Fruit fly (Drosophila melanogaster) whole organism, embryonic: Measurements from ENCODE around the gene BckdhA.
A peak's percentile ranks its signal among the peaks of the same experiment; 100 is the strongest.

Experiments
- Atf-2 ChIP-seq: fragments of 200-800 bp; sonication (Bioruptor generic); optimal IDR thresholded peaks from 2 replicates; lab custom pipeline; 2016; ENCODE audit warnings: missing biosample characterization, missing genetic modification characterization
- B-H2 ChIP-seq: fragments of 200-800 bp; sonication (Bioruptor generic); optimal IDR thresholded peaks from 2 replicates; lab custom pipeline; 2018; ENCODE audit warnings: missing biosample characterization, mild to moderate bottlenecking, missing genetic modification characterization
- Bgb ChIP-seq: fragments of 200-800 bp; sonication (Bioruptor generic); IDR thresholded peaks from 2 replicates; pipeline ENCODE4 v1.3.6; 2022; ENCODE audit warnings: missing biosample characterization, missing genetic modification characterization; ENCODE audit not compliant: partially characterized antibody
- CG10147 ChIP-seq: fragments of 200-800 bp; sonication (Bioruptor generic); optimal IDR thresholded peaks from 2 replicates; lab custom pipeline; 2019; ENCODE audit warnings: missing biosample characterization, mild to moderate bottlenecking, missing genetic modification characterization, moderate library complexity
- CG11085 ChIP-seq: fragments of 200-800 bp; sonication (Bioruptor generic); IDR thresholded peaks from 2 replicates; pipeline ENCODE4 v1.3.6; 2022; ENCODE audit warnings: missing biosample characterization, missing genetic modification characterization
- CG12942 ChIP-seq: fragments of 200-800 bp; sonication (Bioruptor generic); optimal IDR thresholded peaks from 3 replicates; lab custom pipeline; 2016; ENCODE audit warnings: missing biosample characterization, missing genetic modification characterization
- CG14014 ChIP-seq: fragments of 200-800 bp; sonication (Bioruptor generic); IDR thresholded peaks from 2 replicates; pipeline ENCODE4 v1.3.6; 2022; ENCODE audit warnings: missing biosample characterization, missing genetic modification characterization
- CG14965 ChIP-seq: fragments of 200-800 bp; sonication (Bioruptor generic); optimal IDR thresholded peaks from 2 replicates; lab custom pipeline; 2016; ENCODE audit warnings: missing biosample characterization, missing genetic modification characterization, borderline replicate concordance
- CG15011 ChIP-seq: fragments of 200-800 bp; sonication (Bioruptor generic); optimal IDR thresholded peaks from 3 replicates; lab custom pipeline; 2018; ENCODE audit warnings: missing biosample characterization, mild to moderate bottlenecking, missing genetic modification characterization
- CG17186 ChIP-seq: fragments of 200-800 bp; sonication (Bioruptor generic); optimal IDR thresholded peaks from 3 replicates; lab custom pipeline; 2017; ENCODE audit warnings: missing biosample characterization, missing genetic modification reagents, missing genetic modification characterization
- CG30020 ChIP-seq: fragments of 200-800 bp; optimal IDR thresholded peaks from 2 replicates; lab custom pipeline; 2019; ENCODE audit warnings: missing biosample characterization, mild to moderate bottlenecking, missing genetic modification characterization, moderate library complexity
- CG3163 ChIP-seq: fragments of 200-800 bp; sonication (Bioruptor generic); optimal IDR thresholded peaks from 3 replicates; lab custom pipeline; 2016; ENCODE audit warnings: missing biosample characterization, missing genetic modification characterization
- CG32767 ChIP-seq: fragments of 200-800 bp; sonication (Bioruptor generic); IDR thresholded peaks from 2 replicates; pipeline ENCODE4 v1.3.6; 2022; ENCODE audit warnings: missing biosample characterization, missing genetic modification characterization
- CG34224 ChIP-seq: fragments of 200-800 bp; sonication (Bioruptor generic); IDR thresholded peaks from 3 replicates; pipeline ENCODE4 v1.3.6; 2022; ENCODE audit warnings: missing biosample characterization, missing genetic modification characterization; ENCODE audit not compliant: partially characterized antibody
- CG3995 ChIP-seq: fragments of 200-800 bp; sonication (Bioruptor generic); optimal IDR thresholded peaks from 3 replicates; lab custom pipeline; 2016; ENCODE audit warnings: missing biosample characterization, missing genetic modification characterization
- CG4282 ChIP-seq: fragments of 200-800 bp; sonication (Bioruptor generic); optimal IDR thresholded peaks from 2 replicates; lab custom pipeline; 2016; ENCODE audit warnings: missing biosample characterization, missing genetic modification characterization
- CG7372 ChIP-seq: fragments of 200-800 bp; sonication (Bioruptor generic); IDR thresholded peaks from 2 replicates; pipeline ENCODE4 v1.3.6; 2022; ENCODE audit warnings: missing biosample characterization, missing genetic modification characterization
- CG7928 ChIP-seq: fragments of 200-800 bp; sonication (Bioruptor generic); optimal IDR thresholded peaks from 2 replicates; lab custom pipeline; 2017; ENCODE audit warnings: missing biosample characterization, mild to moderate bottlenecking, missing genetic modification characterization
- CG8765 ChIP-seq: fragments of 200-800 bp; sonication (Bioruptor generic); IDR thresholded peaks from 2 replicates; pipeline ENCODE4 v1.3.6; 2022; ENCODE audit warnings: missing biosample characterization, missing genetic modification characterization
- CHES-1-like ChIP-seq: fragments of 200-800 bp; sonication (Bioruptor generic); optimal IDR thresholded peaks from 2 replicates; lab custom pipeline; 2016; ENCODE audit warnings: missing biosample characterization, missing genetic modification characterization
- Chrac-16 ChIP-seq: fragments of 200-800 bp; sonication (Bioruptor generic); optimal IDR thresholded peaks from 3 replicates; lab custom pipeline; 2016; ENCODE audit warnings: missing biosample characterization, missing genetic modification characterization
- Dp ChIP-seq: fragments of 200-800 bp; sonication (Bioruptor generic); optimal IDR thresholded peaks from 2 replicates; lab custom pipeline; 2018; ENCODE audit warnings: missing biosample characterization, mild to moderate bottlenecking, missing genetic modification characterization, moderate library complexity
- E2f2 ChIP-seq: fragments of 200-800 bp; sonication (Bioruptor generic); IDR thresholded peaks from 2 replicates; pipeline ENCODE4 v1.3.6; 2022; ENCODE audit warnings: missing biosample characterization, missing genetic modification characterization
- Ets65A ChIP-seq: fragments of 200-800 bp; sonication (Bioruptor generic); peaks from one replicate; lab custom pipeline; 2016; ENCODE audit warnings: missing biosample characterization, missing genetic modification characterization
- HmgZ ChIP-seq: fragments of 200-800 bp; sonication (Bioruptor generic); optimal IDR thresholded peaks from 2 replicates; lab custom pipeline; 2018; ENCODE audit warnings: missing biosample characterization, mild to moderate bottlenecking, missing genetic modification characterization
- Lhr ChIP-seq: fragments of 200-800 bp; sonication (Bioruptor generic); optimal IDR thresholded peaks from 3 replicates; lab custom pipeline; 2017; ENCODE audit warnings: mild to moderate bottlenecking, missing biosample characterization, missing genetic modification reagents, missing genetic modification characterization
- NfI ChIP-seq: fragments of 200-800 bp; sonication (Bioruptor generic); optimal IDR thresholded peaks from 3 replicates; lab custom pipeline; 2018; ENCODE audit warnings: missing biosample characterization, mild to moderate bottlenecking, missing genetic modification characterization, moderate library complexity
- Scr ChIP-seq: fragments of 200-800 bp; sonication (Bioruptor generic); IDR thresholded peaks from 2 replicates; pipeline ENCODE4 v1.3.6; 2022; ENCODE audit warnings: missing biosample characterization, missing genetic modification characterization; ENCODE audit not compliant: partially characterized antibody
- Usf ChIP-seq: fragments of 200-800 bp; sonication (Bioruptor generic); optimal IDR thresholded peaks from 2 replicates; lab custom pipeline; 2017; ENCODE audit warnings: missing genotype, missing biosample characterization, missing genetic modification characterization
- ab ChIP-seq: fragments of 200-800 bp; sonication (Bioruptor generic); optimal IDR thresholded peaks from 2 replicates; lab custom pipeline; 2016; ENCODE audit warnings: missing biosample characterization, missing genetic modification characterization
- al ChIP-seq: fragments of 200-800 bp; sonication (Bioruptor generic); IDR thresholded peaks from 2 replicates; pipeline ENCODE4 v1.3.6; 2022; ENCODE audit warnings: missing biosample characterization, missing genetic modification characterization
- aop ChIP-seq: fragments of 200-800 bp; sonication (Bioruptor generic); IDR thresholded peaks from 2 replicates; pipeline ENCODE4 v1.3.6; 2022; ENCODE audit warnings: missing biosample characterization, missing genetic modification characterization
- ara ChIP-seq: fragments of 200-800 bp; sonication (Bioruptor generic); IDR thresholded peaks from 2 replicates; pipeline ENCODE4 v1.3.6; 2022; ENCODE audit warnings: missing biosample characterization, missing genetic modification characterization
- bab2 ChIP-seq: fragments of 200-800 bp; sonication (Bioruptor generic); optimal IDR thresholded peaks from 2 replicates; lab custom pipeline; 2016; ENCODE audit warnings: missing biosample characterization, missing genetic modification characterization
- bsh ChIP-seq, 2 experiments: fragments of 200-800 bp; sonication (Bioruptor generic); optimal IDR thresholded peaks; 2 replicates each; lab custom pipeline; 2017 to 2018; ENCODE audit warnings: mild to moderate bottlenecking in 2 of 2, missing biosample characterization in 2 of 2, missing genetic modification characterization in 2 of 2, moderate library complexity in 1 of 2
- crc ChIP-seq: fragments of 200-800 bp; sonication (Bioruptor generic); optimal IDR thresholded peaks from 2 replicates; lab custom pipeline; 2016; ENCODE audit warnings: missing biosample characterization, missing genetic modification characterization
- crp ChIP-seq, 2 experiments: fragments of 200-800 bp; sonication (Bioruptor generic); optimal IDR thresholded peaks; 2 replicates in 1 of 2; 3 replicates in 1 of 2; lab custom pipeline; 2017; ENCODE audit warnings: missing biosample characterization in 2 of 2, missing genetic modification characterization in 2 of 2, mild to moderate bottlenecking in 1 of 2, moderate library complexity in 1 of 2
- gem ChIP-seq: fragments of 200-800 bp; sonication (Bioruptor generic); optimal IDR thresholded peaks from 2 replicates; lab custom pipeline; 2019; ENCODE audit warnings: missing biosample characterization, mild to moderate bottlenecking, missing genetic modification characterization, moderate library complexity
- h ChIP-seq: fragments of >200 bp; optimal IDR thresholded peaks from 2 replicates; lab custom pipeline; 2017
- her ChIP-seq: fragments of 200-800 bp; sonication (Bioruptor generic); optimal IDR thresholded peaks from 2 replicates; lab custom pipeline; 2016; ENCODE audit warnings: missing biosample characterization, missing genetic modification characterization
- nau ChIP-seq: fragments of 200-800 bp; sonication (Bioruptor generic); optimal IDR thresholded peaks from 3 replicates; lab custom pipeline; 2017; ENCODE audit warnings: missing biosample characterization, mild to moderate bottlenecking, missing genetic modification characterization, missing genetic modification reagents
- odd ChIP-seq: fragments of 200-800 bp; sonication (Bioruptor generic); optimal IDR thresholded peaks from 2 replicates; lab custom pipeline; 2017; ENCODE audit warnings: missing biosample characterization, mild to moderate bottlenecking, missing genetic modification characterization
- prd ChIP-seq, 3 experiments: fragments of >200 bp in 2 of 3; fragments of 200-800 bp in 1 of 3; sonication (Bioruptor generic) in 1 of 3; optimal IDR thresholded peaks in 2 of 3; IDR thresholded peaks in 1 of 3; 2 replicates in 2 of 3; 3 replicates in 1 of 3; pipeline versions ENCODE4 v1.3.6 to Lab custom; 2017 to 2022; ENCODE audit warnings: missing biosample characterization in 1 of 3, missing genetic modification characterization in 1 of 3
- ranshi ChIP-seq: fragments of 200-800 bp; sonication (Bioruptor generic); IDR thresholded peaks from 2 replicates; pipeline ENCODE4 v1.3.6; 2022; ENCODE audit warnings: missing biosample characterization, missing genetic modification characterization
- sens ChIP-seq: fragments of 200-800 bp; sonication (Bioruptor generic); peaks from one replicate; lab custom pipeline; 2016; ENCODE audit warnings: missing biosample characterization, missing genetic modification characterization
- sob ChIP-seq: fragments of 200-800 bp; sonication (Bioruptor generic); IDR thresholded peaks from 2 replicates; pipeline ENCODE4 v1.3.6; 2022; ENCODE audit warnings: missing biosample characterization, missing genetic modification characterization
- ssp ChIP-seq: fragments of 200-800 bp; sonication (Bioruptor generic); IDR thresholded peaks from 2 replicates; pipeline ENCODE4 v1.3.6; 2022; ENCODE audit warnings: missing biosample characterization, missing genetic modification characterization
- tin ChIP-seq: fragments of 200-800 bp; sonication (Bioruptor generic); optimal IDR thresholded peaks from 3 replicates; lab custom pipeline; 2016; ENCODE audit warnings: missing biosample characterization, missing genetic modification characterization
- trem ChIP-seq: fragments of 200-800 bp; optimal IDR thresholded peaks from 3 replicates; lab custom pipeline; 2019; ENCODE audit warnings: missing biosample characterization, mild to moderate bottlenecking, missing genetic modification characterization, moderate library complexity

Gene BckdhA

DNA sequence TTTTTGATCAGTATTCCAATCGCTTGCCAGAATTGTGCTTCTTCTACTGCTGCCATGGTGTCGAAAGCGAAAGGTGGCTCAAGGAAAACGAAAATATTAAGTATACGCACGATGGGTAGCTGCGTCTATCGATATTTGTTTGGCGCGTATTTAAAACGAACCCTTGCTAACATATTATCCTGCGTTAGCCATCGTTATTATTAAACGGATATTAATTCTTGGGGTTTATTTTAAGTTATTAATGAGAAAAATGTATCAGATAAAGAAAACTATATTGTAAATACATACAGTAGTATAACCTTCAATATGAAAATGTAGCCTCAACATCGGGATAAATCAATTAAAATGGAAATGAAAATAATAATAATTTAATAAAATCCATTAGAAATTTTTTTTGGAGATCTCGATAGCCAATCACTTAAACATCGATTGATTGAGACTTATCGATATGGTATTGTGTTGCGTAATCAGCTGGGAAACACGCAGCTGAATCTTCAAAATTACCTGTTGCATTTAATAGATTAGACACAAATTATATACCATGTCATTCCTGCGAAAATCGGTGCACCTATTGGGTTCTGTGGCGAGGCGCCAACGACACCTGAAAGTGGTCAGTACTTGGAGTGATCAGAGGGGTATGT, at the start of gene BckdhA, which contains the start of gene CG9386 (continued):
- TF ChIP-seq Ets65A (GFP tag; lab: Kevin White, UChicago) (peak; percentile 95), crc (no peak), CG32767 (GFP tag; lab: Robert Waterston, UW) (0 out of 2 replicates have a peak, but pooled peaks have one; percentile 38), ara (GFP tag; lab: Robert Waterston, UW) (no peak), CG14965 (GFP tag; lab: Kevin White, UChicago) (no peak), CG8765 (GFP tag; lab: Robert Waterston, UW) (0 out of 2 replicates have a peak, but pooled peaks have one; percentile 14), crp (GFP tag; optimal IDR thresholded peaks at IDR 0.05; lab: Kevin White, UChicago) (peak in 1 of 2 experiments; percentile 76), nau (GFP tag; lab: Kevin White, UChicago) (no peak), Chrac-16 (GFP tag; lab: Kevin White, UChicago) (peak; percentile 55), trem (tag; lab: Kevin White, UChicago) (peak; percentile 52), B-H2 (GFP tag; lab: Kevin White, UChicago) (peak; percentile 45), Bgb (GFP tag; lab: Robert Waterston, UW) (peak; percentile 69), Usf (GFP tag; lab: Kevin White, UChicago) (no peak), HmgZ (tag; lab: Kevin White, UChicago) (peak; percentile 21), bsh (GFP tag; optimal IDR thresholded peaks at IDR 0.05; lab: Kevin White, UChicago) (peak in 1 of 2 experiments; percentile 15), CG30020 (tag; lab: Kevin White, UChicago) (peak; percentile 26), prd (optimal IDR thresholded peaks at IDR 0.05; lab: Kevin White, UChicago) (no peak), prd (GFP tag; IDR thresholded peaks at IDR 0.05; lab: Robert Waterston, UW) (peak; percentile 59; the same call in 2 of the 3 replicates), CG4282 (GFP tag; lab: Kevin White, UChicago) (no peak), odd (GFP tag; lab: Kevin White, UChicago) (peak; percentile 48), CG34224 (peak; percentile 60), h (lab: Kevin White, UChicago) (no peak), CG12942 (GFP tag; lab: Kevin White, UChicago) (peak; percentile 65), CG3163 (GFP tag; lab: Kevin White, UChicago) (peak; percentile 14), CG14014 (GFP tag; lab: Robert Waterston, UW) (peak; percentile 46; the same call in 1 of the 2 replicates), Atf-2 (peak; percentile 13), CG15011 (GFP tag; lab: Kevin White, UChicago) (no peak), her (GFP tag; lab: Kevin White, UChicago) (peak; percentile 25), Dp (GFP tag; lab: Kevin White, UChicago) (peak; percentile 77), NfI (GFP tag; lab: Kevin White, UChicago) (peak; percentile 63), CG7372 (peak; percentile 98), E2f2 (peak; percentile 83), CG7928 (GFP tag; lab: Kevin White, UChicago) (no peak), CG11085 (GFP tag; lab: Robert Waterston, UW) (no peak), ssp (GFP tag; lab: Robert Waterston, UW) (peak; percentile 20; the same call in 1 of the 2 replicates), bab2 (GFP tag; lab: Kevin White, UChicago) (peak; percentile 65), CG10147 (peak; percentile 42), CG3995 (GFP tag; lab: Kevin White, UChicago) (peak; percentile 89), gem (peak; percentile 66), Scr (GFP tag; lab: Robert Waterston, UW) (peak; percentile 81), CHES-1-like (peak; percentile 61), Lhr (GFP tag; lab: Kevin White, UChicago) (no peak), sob (peak; percentile 59; the same call in 1 of the 2 replicates), tin (GFP tag; lab: Kevin White, UChicago) (peak; percentile 57), sens (GFP tag; lab: Kevin White, UChicago) (peak; percentile 71), ab (GFP tag; lab: Kevin White, UChicago) (no peak), al (GFP tag; lab: Robert Waterston, UW) (peak; percentile 29; the same call in 1 of the 2 replicates), CG17186 (peak; percentile 52), ranshi (GFP tag; lab: Robert Waterston, UW) (0 out of 2 replicates have a peak, but pooled peaks have one; percentile 26), aop (GFP tag; lab: Robert Waterston, UW) (no peak)
